Fruit fly (Drosophila melanogaster): ENCODE results near the gene Wdr81.

- TF ChIP-seq CG8478 (optimal IDR thresholded peaks at IDR 0.05) (no peak), Dll (optimal IDR thresholded peaks at IDR 0.05) (no peak), EcR (GFP tag; optimal IDR thresholded peaks at IDR 0.05) (no peak), psq (optimal IDR thresholded peaks at IDR 0.05) (no peak), usp (GFP tag; optimal IDR thresholded peaks at IDR 0.05) (no peak)
Measured at dm6 chr2L:12030552-12031131, 9.9 kb upstream of the Wdr81 start.

All from whole organism.